Fruit fly (Drosophila melanogaster) whole organism, embryonic: ENCODE data around the gene SuUR.

Source experiments
- Atf3 ChIP-seq: fragments of 200-800 bp; sonication (Bioruptor generic); optimal IDR thresholded peaks from 3 replicates; lab custom pipeline; 2016; ENCODE audit warnings: missing biosample characterization, missing genetic modification characterization
- B-H2 ChIP-seq: fragments of 200-800 bp; sonication (Bioruptor generic); optimal IDR thresholded peaks from 2 replicates; lab custom pipeline; 2018; ENCODE audit warnings: missing biosample characterization, mild to moderate bottlenecking, missing genetic modification characterization
- BtbVII ChIP-seq: fragments of 200-800 bp; sonication (Bioruptor generic); optimal IDR thresholded peaks from 3 replicates; lab custom pipeline; 2017; ENCODE audit warnings: missing biosample characterization, mild to moderate bottlenecking, missing genetic modification characterization
- CG10209 ChIP-seq: fragments of 200-800 bp; sonication (Bioruptor generic); optimal IDR thresholded peaks from 3 replicates; lab custom pipeline; 2017; ENCODE audit warnings: missing biosample characterization, mild to moderate bottlenecking, missing genetic modification characterization, missing genetic modification reagents
- CG10267 ChIP-seq: fragments of 200-800 bp; sonication (Bioruptor generic); optimal IDR thresholded peaks from 2 replicates; lab custom pipeline; 2018; ENCODE audit warnings: missing biosample characterization, mild to moderate bottlenecking, missing genetic modification characterization, moderate library complexity
- CG10274 ChIP-seq: fragments of 200-800 bp; sonication (Bioruptor generic); optimal IDR thresholded peaks from 3 replicates; lab custom pipeline; 2017; ENCODE audit warnings: missing biosample characterization, mild to moderate bottlenecking, missing genetic modification characterization
- CG1233 ChIP-seq: fragments of 200-800 bp; sonication (Bioruptor generic); optimal IDR thresholded peaks from 4 replicates; lab custom pipeline; 2018; ENCODE audit warnings: missing biosample characterization, mild to moderate bottlenecking, missing genetic modification characterization
- CG12391 ChIP-seq: fragments of 200-800 bp; sonication (Bioruptor generic); optimal IDR thresholded peaks from 3 replicates; lab custom pipeline; 2018; ENCODE audit warnings: missing biosample characterization, mild to moderate bottlenecking, missing genetic modification characterization, moderate library complexity
- CG12744 ChIP-seq: fragments of 200-800 bp; sonication (Bioruptor generic); optimal IDR thresholded peaks from 2 replicates; lab custom pipeline; 2016; ENCODE audit warnings: missing biosample characterization, missing genetic modification characterization
- CG14965 ChIP-seq: fragments of 200-800 bp; sonication (Bioruptor generic); optimal IDR thresholded peaks from 2 replicates; lab custom pipeline; 2016; ENCODE audit warnings: missing biosample characterization, missing genetic modification characterization, borderline replicate concordance
- CG16863 ChIP-seq: fragments of 200-800 bp; sonication (Bioruptor generic); optimal IDR thresholded peaks from 3 replicates; lab custom pipeline; 2016; ENCODE audit warnings: missing biosample characterization, missing genetic modification characterization
- CG17359 ChIP-seq: fragments of 200-800 bp; sonication (Bioruptor generic); optimal IDR thresholded peaks from 3 replicates; lab custom pipeline; 2018; ENCODE audit warnings: missing biosample characterization, mild to moderate bottlenecking, missing genetic modification characterization, moderate library complexity
- CG17829 ChIP-seq: fragments of 200-800 bp; optimal IDR thresholded peaks from 2 replicates; lab custom pipeline; 2019; ENCODE audit warnings: missing biosample characterization, mild to moderate bottlenecking, missing genetic modification characterization, moderate library complexity
- CG18599 ChIP-seq: fragments of 200-800 bp; sonication (Bioruptor generic); optimal IDR thresholded peaks from 3 replicates; lab custom pipeline; 2017; ENCODE audit warnings: missing biosample characterization, missing genetic modification characterization, mild to moderate bottlenecking, moderate library complexity, missing genetic modification reagents
- CG32767 ChIP-seq: fragments of 200-800 bp; sonication (Bioruptor generic); IDR thresholded peaks from 2 replicates; pipeline ENCODE4 v1.3.6; 2022; ENCODE audit warnings: missing biosample characterization, missing genetic modification characterization
- CG34376 ChIP-seq: fragments of 200-800 bp; sonication (Bioruptor generic); optimal IDR thresholded peaks from 2 replicates; lab custom pipeline; 2018; ENCODE audit warnings: missing biosample characterization, mild to moderate bottlenecking, missing genetic modification characterization
- CG3726 ChIP-seq: fragments of 200-800 bp; sonication (Bioruptor generic); IDR thresholded peaks from 3 replicates; pipeline ENCODE4, ENCODE4 v1.3.6; 2022; ENCODE audit warnings: missing biosample characterization, missing genetic modification characterization
- CG6654 ChIP-seq: fragments of 200-800 bp; sonication (Bioruptor generic); optimal IDR thresholded peaks from 2 replicates; lab custom pipeline; 2017; ENCODE audit warnings: missing biosample characterization, mild to moderate bottlenecking, missing genetic modification characterization
- CG6689 ChIP-seq: fragments of 200-800 bp; sonication (Bioruptor generic); IDR thresholded peaks from 2 replicates; pipeline ENCODE4 v1.3.6; 2022; ENCODE audit warnings: missing biosample characterization, missing genetic modification characterization
- CG6854 ChIP-seq: fragments of 200-800 bp; sonication (Bioruptor generic); optimal IDR thresholded peaks from 3 replicates; lab custom pipeline; 2017; ENCODE audit warnings: missing biosample characterization, mild to moderate bottlenecking, missing genetic modification characterization
- CG8359 ChIP-seq: fragments of 200-800 bp; sonication (Bioruptor generic); optimal IDR thresholded peaks from 2 replicates; lab custom pipeline; 2017; ENCODE audit warnings: missing biosample characterization, mild to moderate bottlenecking, missing genetic modification characterization, borderline replicate concordance
- CG9727 ChIP-seq: fragments of 200-800 bp; sonication (Bioruptor generic); optimal IDR thresholded peaks from 3 replicates; lab custom pipeline; 2017; ENCODE audit warnings: missing biosample characterization, mild to moderate bottlenecking, missing genetic modification characterization
- Camta ChIP-seq: fragments of 200-800 bp; sonication (Bioruptor generic); optimal IDR thresholded peaks from 2 replicates; lab custom pipeline; 2016; ENCODE audit warnings: missing biosample characterization, missing genetic modification characterization
- Deaf1 ChIP-seq: fragments of 200-800 bp; optimal IDR thresholded peaks from 3 replicates; lab custom pipeline; 2019; ENCODE audit warnings: missing biosample characterization, mild to moderate bottlenecking, missing genetic modification characterization, moderate library complexity
- Dp ChIP-seq: fragments of 200-800 bp; sonication (Bioruptor generic); optimal IDR thresholded peaks from 2 replicates; lab custom pipeline; 2018; ENCODE audit warnings: missing biosample characterization, mild to moderate bottlenecking, missing genetic modification characterization, moderate library complexity
- Fer2 ChIP-seq: fragments of 200-800 bp; sonication (Bioruptor generic); optimal IDR thresholded peaks from 2 replicates; lab custom pipeline; 2018; ENCODE audit warnings: missing biosample characterization, mild to moderate bottlenecking, missing genetic modification characterization, moderate library complexity
- H2.0 ChIP-seq: fragments of 200-800 bp; sonication (Bioruptor generic); IDR thresholded peaks from 2 replicates; pipeline ENCODE4 v1.3.6; 2022; ENCODE audit warnings: missing biosample characterization, missing genetic modification characterization
- Hand ChIP-seq: fragments of 200-800 bp; sonication (Bioruptor generic); optimal IDR thresholded peaks from 2 replicates; lab custom pipeline; 2017; ENCODE audit warnings: mild to moderate bottlenecking, missing biosample characterization, missing genetic modification reagents, missing genetic modification characterization
- MTF-1 ChIP-seq: fragments of 200-800 bp; sonication (Bioruptor generic); optimal IDR thresholded peaks from 2 replicates; lab custom pipeline; 2018; ENCODE audit warnings: missing biosample characterization, mild to moderate bottlenecking, missing genetic modification characterization, borderline replicate concordance
- Med ChIP-seq: fragments of 200-800 bp; sonication (Bioruptor generic); peaks from one replicate; lab custom pipeline; 2016; ENCODE audit warnings: missing biosample characterization, missing genetic modification characterization, mild to moderate bottlenecking, inconsistent platforms, moderate library complexity
- Mrtf ChIP-seq: fragments of 200-800 bp; sonication (Bioruptor generic); IDR thresholded peaks from 3 replicates; pipeline ENCODE4 v1.3.6; 2022; ENCODE audit warnings: missing biosample characterization, missing genetic modification characterization
- Nf-YA ChIP-seq: fragments of 200-800 bp; sonication (Bioruptor generic); IDR thresholded peaks from 2 replicates; pipeline ENCODE4 v1.3.6; 2022; ENCODE audit warnings: missing biosample characterization, missing genetic modification characterization
- NfI ChIP-seq: fragments of 200-800 bp; sonication (Bioruptor generic); optimal IDR thresholded peaks from 3 replicates; lab custom pipeline; 2018; ENCODE audit warnings: missing biosample characterization, mild to moderate bottlenecking, missing genetic modification characterization, moderate library complexity
- Side ChIP-seq: fragments of 200-800 bp; sonication (Bioruptor generic); optimal IDR thresholded peaks from 2 replicates; lab custom pipeline; 2016; ENCODE audit warnings: missing biosample characterization, missing genetic modification characterization
- amos ChIP-seq: fragments of 200-800 bp; sonication (Bioruptor generic); IDR thresholded peaks from 2 replicates; pipeline ENCODE4 v1.3.6; 2022; ENCODE audit warnings: missing biosample characterization, missing genetic modification characterization; ENCODE audit not compliant: partially characterized antibody
- ara ChIP-seq: fragments of 200-800 bp; sonication (Bioruptor generic); IDR thresholded peaks from 2 replicates; pipeline ENCODE4 v1.3.6; 2022; ENCODE audit warnings: missing biosample characterization, missing genetic modification characterization
- bcd ChIP-seq: fragments of 200-800 bp; sonication (Bioruptor generic); optimal IDR thresholded peaks from 2 replicates; lab custom pipeline; 2017; ENCODE audit warnings: missing biosample characterization, mild to moderate bottlenecking, missing genetic modification characterization
- da ChIP-seq: fragments of 200-800 bp; sonication (Bioruptor generic); optimal IDR thresholded peaks from 2 replicates; lab custom pipeline; 2016; ENCODE audit warnings: missing biosample characterization, missing genetic modification characterization
- dmrt99B ChIP-seq: fragments of 200-800 bp; sonication (Bioruptor generic); optimal IDR thresholded peaks from 2 replicates; lab custom pipeline; 2018; ENCODE audit warnings: missing biosample characterization, mild to moderate bottlenecking, missing genetic modification characterization, moderate library complexity
- eve ChIP-seq, 2 experiments: fragments of >200 bp; optimal IDR thresholded peaks; 2 replicates each; lab custom pipeline; 2017; ENCODE audit warnings: missing biosample characterization in 2 of 2, missing genetic modification characterization in 2 of 2
- grau ChIP-seq: fragments of 200-800 bp; optimal IDR thresholded peaks from 3 replicates; lab custom pipeline; 2019; ENCODE audit warnings: missing biosample characterization, mild to moderate bottlenecking, missing genetic modification characterization, moderate library complexity
- insv ChIP-seq, 2 experiments: fragments of 200-800 bp; sonication (Bioruptor generic); optimal IDR thresholded peaks; 3 replicates each; lab custom pipeline; 2016 to 2018; ENCODE audit warnings: missing biosample characterization in 2 of 2, missing genetic modification characterization in 2 of 2
- ken ChIP-seq: fragments of 200-800 bp; sonication (Bioruptor generic); IDR thresholded peaks from 3 replicates; pipeline ENCODE4 v1.3.6; 2022; ENCODE audit warnings: missing biosample characterization, missing genetic modification characterization
- lab ChIP-seq: fragments of 200-800 bp; sonication (Bioruptor generic); optimal IDR thresholded peaks from 3 replicates; lab custom pipeline; 2017; ENCODE audit warnings: missing biosample characterization, missing genetic modification characterization, mild to moderate bottlenecking, moderate library complexity, missing genetic modification reagents
- pros ChIP-seq: fragments of 200-800 bp; sonication (Bioruptor generic); optimal IDR thresholded peaks from 3 replicates; lab custom pipeline; 2019; ENCODE audit warnings: missing biosample characterization, mild to moderate bottlenecking, missing genetic modification characterization, moderate library complexity
- sens ChIP-seq: fragments of 200-800 bp; sonication (Bioruptor generic); peaks from one replicate; lab custom pipeline; 2016; ENCODE audit warnings: missing biosample characterization, missing genetic modification characterization
- slp2 ChIP-seq: fragments of 200-800 bp; sonication (Bioruptor generic); optimal IDR thresholded peaks from 2 replicates; lab custom pipeline; 2016; ENCODE audit warnings: missing biosample characterization, missing genetic modification characterization
- tll ChIP-seq, 2 experiments: fragments of 200-800 bp in 1 of 2; fragments of >200 bp in 1 of 2; sonication (Bioruptor generic) in 1 of 2; optimal IDR thresholded peaks; 2 replicates each; lab custom pipeline; 2017 to 2019; ENCODE audit warnings: missing biosample characterization in 2 of 2, missing genetic modification characterization in 2 of 2, mild to moderate bottlenecking in 1 of 2, moderate library complexity in 1 of 2
- trh ChIP-seq: fragments of 200-800 bp; sonication (Bioruptor generic); optimal IDR thresholded peaks from 2 replicates; lab custom pipeline; 2016; ENCODE audit warnings: missing biosample characterization, missing genetic modification characterization
- vnd ChIP-seq: fragments of 200-800 bp; sonication (Bioruptor generic); IDR thresholded peaks from 3 replicates; pipeline ENCODE4 v1.3.6; 2022; ENCODE audit warnings: missing biosample characterization, missing genetic modification characterization; ENCODE audit not compliant: partially characterized antibody
- wor ChIP-seq: fragments of 200-800 bp; sonication (Bioruptor generic); IDR thresholded peaks from 2 replicates; pipeline ENCODE4 v1.3.6; 2022; ENCODE audit warnings: missing biosample characterization, missing genetic modification characterization

The SuUR gene

dm6 chr3L:11049414-11049813 is 15.4 kb upstream of the SuUR start (continued):
- peak; percentile 43 for TF ChIP-seq MTF-1 (GFP tag; lab: Kevin White, UChicago)
- no peak for TF ChIP-seq Dp (GFP tag; lab: Kevin White, UChicago)
- TF ChIP-seq insv (GFP tag; optimal IDR thresholded peaks at IDR 0.05; lab: Kevin White, UChicago) = no peak
- no peak for TF ChIP-seq tll (GFP tag; optimal IDR thresholded peaks at IDR 0.05; lab: Kevin White, UChicago)
- TF ChIP-seq CG6854 = peak; percentile 36
- no peak for TF ChIP-seq CG12744
- TF ChIP-seq bcd (GFP tag; lab: Kevin White, UChicago) = no peak
- no peak for TF ChIP-seq H2.0 (GFP tag; lab: Robert Waterston, UW)
- TF ChIP-seq Deaf1 = no peak
- peak; percentile 66 for TF ChIP-seq CG34376
- no peak for TF ChIP-seq CG6689 (GFP tag; lab: Robert Waterston, UW)
- no peak for TF ChIP-seq wor (GFP tag; lab: Robert Waterston, UW)
- TF ChIP-seq BtbVII (GFP tag; lab: Kevin White, UChicago) = peak; percentile 38
- TF ChIP-seq CG16863 (GFP tag; lab: Kevin White, UChicago) = no peak
- no peak for TF ChIP-seq ken
- no peak for TF ChIP-seq slp2 (GFP tag; lab: Kevin White, UChicago)
- no peak for TF ChIP-seq CG6654 (GFP tag; lab: Kevin White, UChicago)
- 0 out of 3 replicates have a peak, but pooled peaks have one; percentile 24 for TF ChIP-seq Mrtf (GFP tag; lab: Robert Waterston, UW)
- TF ChIP-seq Camta (GFP tag; lab: Kevin White, UChicago) = no peak
- TF ChIP-seq CG10267 (tag; lab: Kevin White, UChicago) = no peak
- no peak for TF ChIP-seq CG8359
- peak; percentile 81 for TF ChIP-seq CG18599 (GFP tag; lab: Kevin White, UChicago)
- no peak for TF ChIP-seq eve (GFP tag; optimal IDR thresholded peaks at IDR 0.05; lab: Kevin White, UChicago)
- peak; percentile 87 for TF ChIP-seq lab (GFP tag; lab: Kevin White, UChicago)
- TF ChIP-seq trh (GFP tag; lab: Kevin White, UChicago) = no peak
- peak; percentile 6 for TF ChIP-seq B-H2 (GFP tag; lab: Kevin White, UChicago)
- no peak for TF ChIP-seq CG17829 (tag; lab: Kevin White, UChicago)
- no peak for TF ChIP-seq pros (GFP tag; lab: Kevin White, UChicago)
- no peak for TF ChIP-seq CG9727 (GFP tag; lab: Kevin White, UChicago)
- TF ChIP-seq grau = peak; percentile 5
- TF ChIP-seq amos (GFP tag; lab: Robert Waterston, UW) = no peak
- TF ChIP-seq CG14965 (GFP tag; lab: Kevin White, UChicago) = no peak
- no peak for TF ChIP-seq CG10274 (GFP tag; lab: Kevin White, UChicago)
- peak; percentile 29 for TF ChIP-seq CG10209 (GFP tag; lab: Kevin White, UChicago)
- no peak for TF ChIP-seq CG3726 (GFP tag; lab: Robert Waterston, UW)
- peak; percentile 24 for TF ChIP-seq CG17359
- TF ChIP-seq CG32767 = no peak
- no peak for TF ChIP-seq ara (GFP tag; lab: Robert Waterston, UW)
- no peak for TF ChIP-seq Side (GFP tag; lab: Kevin White, UChicago)
- TF ChIP-seq Hand (GFP tag; lab: Kevin White, UChicago) = no peak
- peak; percentile 5 for TF ChIP-seq dmrt99B (tag; lab: Kevin White, UChicago)
- TF ChIP-seq Fer2 (tag; lab: Kevin White, UChicago) = peak; percentile 5
- no peak for TF ChIP-seq vnd (GFP tag; lab: Robert Waterston, UW)
- TF ChIP-seq CG1233 (GFP tag; lab: Kevin White, UChicago) = peak; percentile 6
- no peak for TF ChIP-seq CG12391 (tag; lab: Kevin White, UChicago)
- no peak for TF ChIP-seq sens (GFP tag; lab: Kevin White, UChicago)
- TF ChIP-seq NfI = no peak
- no peak for TF ChIP-seq Atf3 (GFP tag; lab: Kevin White, UChicago)
- TF ChIP-seq da (GFP tag; lab: Kevin White, UChicago) = no peak
- TF ChIP-seq Nf-YA (GFP tag; lab: Robert Waterston, UW) = no peak
- TF ChIP-seq Med (GFP tag; lab: Kevin White, UChicago) = peak; percentile 42
